Fruit fly (Drosophila melanogaster) whole organism, prepupa: ENCODE results near the gene CG1750.

ENCODE experiments used
- Blimp-1 ChIP-seq: fragments of 200-800 bp; sonication (Bioruptor generic); optimal IDR thresholded peaks from 3 replicates; lab custom pipeline; 2017; ENCODE audit warnings: missing biosample characterization, missing genetic modification characterization, mild to moderate bottlenecking, moderate library complexity, missing genetic modification reagents
- CG10631 ChIP-seq: fragments of 200-800 bp; sonication (Bioruptor generic); optimal IDR thresholded peaks from 2 replicates; lab custom pipeline; 2016; ENCODE audit warnings: missing biosample characterization, missing genetic modification characterization
- CG10669 ChIP-seq: fragments of 200-800 bp; sonication (Bioruptor generic); optimal IDR thresholded peaks from 3 replicates; lab custom pipeline; 2018; ENCODE audit warnings: missing biosample characterization, mild to moderate bottlenecking, missing genetic modification characterization, moderate library complexity
- CG11294 ChIP-seq: fragments of 200-800 bp; sonication (Bioruptor generic); IDR thresholded peaks from 2 replicates; pipeline ENCODE4 v1.3.6; 2022; ENCODE audit warnings: missing biosample characterization, missing genetic modification characterization
- CG15336 ChIP-seq: fragments of 200-800 bp; sonication (Bioruptor generic); IDR thresholded peaks from 2 replicates; pipeline ENCODE4 v1.3.6; 2022; ENCODE audit warnings: missing biosample characterization, missing genetic modification characterization
- CG1621 ChIP-seq: fragments of 200-800 bp; sonication (Bioruptor generic); optimal IDR thresholded peaks from 3 replicates; lab custom pipeline; 2018; ENCODE audit warnings: missing biosample characterization, mild to moderate bottlenecking, missing genetic modification characterization
- CG16779 ChIP-seq: fragments of 200-800 bp; sonication (Bioruptor generic); optimal IDR thresholded peaks from 3 replicates; lab custom pipeline; 2017; ENCODE audit warnings: missing biosample characterization, mild to moderate bottlenecking, missing genetic modification characterization
- CG3032 ChIP-seq: fragments of 200-800 bp; optimal IDR thresholded peaks from 2 replicates; lab custom pipeline; 2019; ENCODE audit warnings: missing biosample characterization, mild to moderate bottlenecking, missing genetic modification characterization, moderate library complexity
- CG31627 ChIP-seq: fragments of 200-800 bp; sonication (Bioruptor generic); optimal IDR thresholded peaks from 3 replicates; lab custom pipeline; 2016; ENCODE audit warnings: missing biosample characterization, missing genetic modification characterization
- CG32006 ChIP-seq: fragments of 200-800 bp; sonication (Bioruptor generic); optimal IDR thresholded peaks from 3 replicates; lab custom pipeline; 2017; ENCODE audit warnings: missing biosample characterization, mild to moderate bottlenecking, missing genetic modification characterization
- CG34406 ChIP-seq: fragments of 200-800 bp; sonication (Bioruptor generic); optimal IDR thresholded peaks from 3 replicates; lab custom pipeline; 2016; ENCODE audit warnings: missing biosample characterization, missing genetic modification characterization
- CG3919 ChIP-seq: fragments of 200-800 bp; sonication (Bioruptor generic); optimal IDR thresholded peaks from 3 replicates; lab custom pipeline; 2016; ENCODE audit warnings: missing biosample characterization, missing genetic modification characterization
- CG4318 ChIP-seq: fragments of 200-800 bp; sonication (Bioruptor generic); optimal IDR thresholded peaks from 3 replicates; lab custom pipeline; 2017; ENCODE audit warnings: missing biosample characterization, mild to moderate bottlenecking, missing genetic modification characterization
- CG6163 ChIP-seq: fragments of 200-800 bp; sonication (Bioruptor generic); IDR thresholded peaks from 3 replicates; pipeline ENCODE4 v1.3.6; 2022; ENCODE audit warnings: missing biosample characterization, missing genetic modification characterization
- CG6276 ChIP-seq: fragments of 200-800 bp; sonication (Bioruptor generic); optimal IDR thresholded peaks from 2 replicates; lab custom pipeline; 2017; ENCODE audit warnings: missing biosample characterization, mild to moderate bottlenecking, missing genetic modification characterization
- CG6792 ChIP-seq: fragments of 200-800 bp; sonication (Bioruptor generic); optimal IDR thresholded peaks from 3 replicates; lab custom pipeline; 2016; ENCODE audit warnings: missing biosample characterization, missing genetic modification characterization
- CG6808 ChIP-seq: fragments of 200-800 bp; sonication (Bioruptor generic); optimal IDR thresholded peaks from 3 replicates; lab custom pipeline; 2017; ENCODE audit warnings: missing biosample characterization, missing genetic modification characterization, mild to moderate bottlenecking, moderate library complexity, missing genetic modification reagents
- CG7368 ChIP-seq: fragments of 200-800 bp; sonication (Bioruptor generic); optimal IDR thresholded peaks from 3 replicates; lab custom pipeline; 2016; ENCODE audit warnings: missing biosample characterization, missing genetic modification characterization
- CG8119 ChIP-seq: fragments of 200-800 bp; sonication (Bioruptor generic); IDR thresholded peaks from 3 replicates; pipeline ENCODE4 v1.3.6; 2022; ENCODE audit warnings: missing biosample characterization, missing genetic modification characterization
- CG9139 ChIP-seq: fragments of 200-800 bp; sonication (Bioruptor generic); optimal IDR thresholded peaks from 3 replicates; lab custom pipeline; 2017; ENCODE audit warnings: missing biosample characterization, mild to moderate bottlenecking, missing genetic modification characterization
- Eip78C ChIP-seq: fragments of 200-800 bp; sonication (Bioruptor generic); peaks from one replicate; lab custom pipeline; 2016; ENCODE audit warnings: missing biosample characterization, missing genetic modification characterization
- Eip93F ChIP-seq: fragments of 200-800 bp; sonication (Bioruptor generic); optimal IDR thresholded peaks from 2 replicates; lab custom pipeline; 2016; ENCODE audit warnings: missing biosample characterization, mild to moderate bottlenecking, missing genetic modification characterization
- Ets21C ChIP-seq: fragments of 200-800 bp; sonication (Bioruptor generic); optimal IDR thresholded peaks from 3 replicates; lab custom pipeline; 2016; ENCODE audit warnings: missing biosample characterization, missing genetic modification characterization
- Hr39 ChIP-seq: fragments of 200-800 bp; sonication (Bioruptor generic); optimal IDR thresholded peaks from 2 replicates; lab custom pipeline; 2016; ENCODE audit warnings: missing biosample characterization, missing genetic modification characterization
- Hr4 ChIP-seq: fragments of 200-800 bp; sonication (Bioruptor generic); optimal IDR thresholded peaks from 3 replicates; lab custom pipeline; 2016; ENCODE audit warnings: missing biosample characterization, missing genetic modification characterization
- Met ChIP-seq: fragments of 200-800 bp; sonication (Bioruptor generic); optimal IDR thresholded peaks from 3 replicates; lab custom pipeline; 2016; ENCODE audit warnings: missing biosample characterization, missing genetic modification characterization
- OdsH ChIP-seq: fragments of 200-800 bp; sonication (Bioruptor generic); optimal IDR thresholded peaks from 3 replicates; lab custom pipeline; 2016; ENCODE audit warnings: missing biosample characterization, missing genetic modification characterization
- Smox ChIP-seq: fragments of 200-800 bp; sonication (Bioruptor generic); optimal IDR thresholded peaks from 3 replicates; lab custom pipeline; 2016; ENCODE audit warnings: missing biosample characterization, missing genetic modification characterization
- Sox15 ChIP-seq: fragments of 200-800 bp; sonication (Bioruptor generic); optimal IDR thresholded peaks from 3 replicates; lab custom pipeline; 2016; ENCODE audit warnings: missing biosample characterization, missing genetic modification characterization
- achi ChIP-seq: fragments of 200-800 bp; sonication (Bioruptor generic); optimal IDR thresholded peaks from 3 replicates; lab custom pipeline; 2016; ENCODE audit warnings: missing biosample characterization, missing genetic modification characterization
- acj6 ChIP-seq: fragments of 200-800 bp; sonication (Bioruptor generic); optimal IDR thresholded peaks from 3 replicates; lab custom pipeline; 2016; ENCODE audit warnings: missing biosample characterization, missing genetic modification characterization
- cyc ChIP-seq: fragments of 200-800 bp; sonication (Bioruptor generic); optimal IDR thresholded peaks from 3 replicates; lab custom pipeline; 2016; ENCODE audit warnings: missing biosample characterization, missing genetic modification characterization
- dac ChIP-seq: fragments of 200-800 bp; sonication (Bioruptor generic); optimal IDR thresholded peaks from 2 replicates; lab custom pipeline; 2017; ENCODE audit warnings: missing biosample characterization, mild to moderate bottlenecking, missing genetic modification characterization
- dsx ChIP-seq: fragments of 200-800 bp; optimal IDR thresholded peaks from 3 replicates; lab custom pipeline; 2019; ENCODE audit warnings: missing biosample characterization, mild to moderate bottlenecking, missing genetic modification characterization, moderate library complexity; ENCODE audit not compliant: poor library complexity, severe bottlenecking
- eg ChIP-seq: fragments of 200-800 bp; sonication (Bioruptor generic); IDR thresholded peaks from 3 replicates; pipeline ENCODE4 v1.3.6; 2022; ENCODE audit warnings: missing biosample characterization, missing genetic modification characterization
- esn ChIP-seq: fragments of 200-800 bp; sonication (Bioruptor generic); optimal IDR thresholded peaks from 2 replicates; lab custom pipeline; 2016; ENCODE audit warnings: missing biosample characterization, mild to moderate bottlenecking, missing genetic modification characterization, moderate library complexity
- lz ChIP-seq: fragments of 200-800 bp; sonication (Bioruptor generic); optimal IDR thresholded peaks from 3 replicates; lab custom pipeline; 2016; ENCODE audit warnings: missing biosample characterization, missing genetic modification characterization
- pdm3 ChIP-seq: fragments of 200-800 bp; sonication (Bioruptor generic); optimal IDR thresholded peaks from 3 replicates; lab custom pipeline; 2016; ENCODE audit warnings: missing biosample characterization, missing genetic modification characterization
- salr ChIP-seq, 2 experiments: fragments of 200-800 bp; sonication (Bioruptor generic); optimal IDR thresholded peaks; 3 replicates each; lab custom pipeline; 2016 to 2018; ENCODE audit warnings: missing biosample characterization in 2 of 2, missing genetic modification characterization in 2 of 2, mild to moderate bottlenecking in 1 of 2
- spab ChIP-seq: fragments of 200-800 bp; sonication (Bioruptor generic); optimal IDR thresholded peaks from 2 replicates; lab custom pipeline; 2017; ENCODE audit warnings: missing biosample characterization, mild to moderate bottlenecking, missing genetic modification characterization, missing genetic modification reagents
- ss ChIP-seq, 2 experiments: fragments of 200-800 bp; sonication (Bioruptor generic); optimal IDR thresholded peaks; 2 replicates in 1 of 2; 3 replicates in 1 of 2; lab custom pipeline; 2017 to 2018; ENCODE audit warnings: mild to moderate bottlenecking in 2 of 2, missing biosample characterization in 2 of 2, missing genetic modification characterization in 2 of 2, moderate library complexity in 1 of 2
- svp ChIP-seq: fragments of 200-800 bp; sonication (Bioruptor generic); peaks from one replicate; lab custom pipeline; 2016; ENCODE audit warnings: missing biosample characterization, missing genetic modification characterization
- topi ChIP-seq: fragments of 200-800 bp; sonication (Bioruptor generic); optimal IDR thresholded peaks from 3 replicates; lab custom pipeline; 2016; ENCODE audit warnings: missing biosample characterization, missing genetic modification characterization
- vri ChIP-seq: fragments of 200-800 bp; sonication (Bioruptor generic); optimal IDR thresholded peaks from 3 replicates; lab custom pipeline; 2016; ENCODE audit warnings: missing biosample characterization, mild to moderate bottlenecking, missing genetic modification characterization

CG1750 gene

DNA sequence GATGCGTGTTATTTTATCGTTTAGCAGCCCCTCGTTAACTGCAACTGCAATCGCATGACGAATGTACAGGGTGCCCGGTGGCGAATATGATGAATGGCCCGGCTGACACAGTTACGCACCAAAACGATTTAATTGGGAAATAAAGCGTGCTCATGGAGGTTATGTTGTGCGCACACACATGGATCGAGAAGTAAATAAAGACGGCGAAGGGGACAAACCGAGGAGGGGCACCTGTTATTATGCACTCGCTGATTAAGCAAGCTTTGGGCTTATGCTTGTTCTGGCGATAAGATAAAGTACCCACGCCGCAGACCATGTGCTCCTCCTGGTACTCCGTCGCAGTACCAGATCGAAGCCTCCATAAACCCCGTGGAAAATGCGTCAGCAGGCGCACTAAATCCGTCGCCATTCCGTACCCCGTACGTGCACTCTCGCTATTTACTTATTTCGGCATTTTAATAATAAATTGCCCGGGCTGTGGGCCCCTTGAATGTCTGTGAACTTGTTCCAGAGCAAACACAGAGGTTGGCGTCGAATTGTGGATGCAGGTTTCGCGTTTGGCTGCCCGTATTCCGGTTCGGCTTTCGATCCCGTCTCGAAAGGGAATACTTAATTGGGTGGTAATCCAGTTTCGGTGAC, 29.5 kb downstream of the CG1750 start (continued):
- TF ChIP-seq CG11294 (GFP tag; lab: Robert Waterston, UW) (no peak; the same call in 1 of the 2 replicates), Sox15 (peak; percentile 50), vri (GFP tag; lab: Kevin White, UChicago) (peak; percentile 94), salr (GFP tag; optimal IDR thresholded peaks at IDR 0.05; lab: Kevin White, UChicago) (no peak), dsx (GFP tag; lab: Kevin White, UChicago) (no peak), ss (GFP tag; optimal IDR thresholded peaks at IDR 0.05; lab: Kevin White, UChicago) (no peak), CG6276 (GFP tag; lab: Kevin White, UChicago) (no peak), topi (GFP tag; lab: Kevin White, UChicago) (peak; percentile 72), CG34406 (GFP tag; lab: Kevin White, UChicago) (peak; percentile 84), Hr39 (GFP tag; lab: Kevin White, UChicago) (peak; percentile 68), Smox (GFP tag; lab: Kevin White, UChicago) (peak; percentile 77), lz (GFP tag; lab: Kevin White, UChicago) (peak; percentile 80), CG8119 (peak; percentile 67; the same call in 2 of the 3 replicates), CG15336 (GFP tag; lab: Robert Waterston, UW) (peak; percentile 70), Ets21C (GFP tag; lab: Kevin White, UChicago) (peak; percentile 58), spab (GFP tag; lab: Kevin White, UChicago) (no peak), CG32006 (GFP tag; lab: Kevin White, UChicago) (no peak), eg (GFP tag; lab: Robert Waterston, UW) (peak; percentile 73; the same call in 2 of the 3 replicates), CG1621 (tag; lab: Kevin White, UChicago) (no peak), esn (GFP tag; lab: Kevin White, UChicago) (peak; percentile 83), pdm3 (GFP tag; lab: Kevin White, UChicago) (no peak), acj6 (GFP tag; lab: Kevin White, UChicago) (peak; percentile 55), CG3919 (GFP tag; lab: Kevin White, UChicago) (no peak), Hr4 (peak; percentile 45), CG9139 (GFP tag; lab: Kevin White, UChicago) (no peak), CG3032 (tag; lab: Kevin White, UChicago) (no peak), dac (GFP tag; lab: Kevin White, UChicago) (no peak), CG16779 (tag; lab: Kevin White, UChicago) (no peak), Blimp-1 (GFP tag; lab: Kevin White, UChicago) (peak; percentile 24), achi (GFP tag; lab: Kevin White, UChicago) (no peak), CG7368 (GFP tag; lab: Kevin White, UChicago) (peak; percentile 60), CG4318 (GFP tag; lab: Kevin White, UChicago) (no peak), cyc (GFP tag; lab: Kevin White, UChicago) (peak; percentile 59), CG6808 (no peak), Eip93F (GFP tag; lab: Kevin White, UChicago) (peak; percentile 68), CG10669 (GFP tag; lab: Kevin White, UChicago) (no peak)
- TF ChIP-seq, all 60 proteins: peak for 36

DNA sequence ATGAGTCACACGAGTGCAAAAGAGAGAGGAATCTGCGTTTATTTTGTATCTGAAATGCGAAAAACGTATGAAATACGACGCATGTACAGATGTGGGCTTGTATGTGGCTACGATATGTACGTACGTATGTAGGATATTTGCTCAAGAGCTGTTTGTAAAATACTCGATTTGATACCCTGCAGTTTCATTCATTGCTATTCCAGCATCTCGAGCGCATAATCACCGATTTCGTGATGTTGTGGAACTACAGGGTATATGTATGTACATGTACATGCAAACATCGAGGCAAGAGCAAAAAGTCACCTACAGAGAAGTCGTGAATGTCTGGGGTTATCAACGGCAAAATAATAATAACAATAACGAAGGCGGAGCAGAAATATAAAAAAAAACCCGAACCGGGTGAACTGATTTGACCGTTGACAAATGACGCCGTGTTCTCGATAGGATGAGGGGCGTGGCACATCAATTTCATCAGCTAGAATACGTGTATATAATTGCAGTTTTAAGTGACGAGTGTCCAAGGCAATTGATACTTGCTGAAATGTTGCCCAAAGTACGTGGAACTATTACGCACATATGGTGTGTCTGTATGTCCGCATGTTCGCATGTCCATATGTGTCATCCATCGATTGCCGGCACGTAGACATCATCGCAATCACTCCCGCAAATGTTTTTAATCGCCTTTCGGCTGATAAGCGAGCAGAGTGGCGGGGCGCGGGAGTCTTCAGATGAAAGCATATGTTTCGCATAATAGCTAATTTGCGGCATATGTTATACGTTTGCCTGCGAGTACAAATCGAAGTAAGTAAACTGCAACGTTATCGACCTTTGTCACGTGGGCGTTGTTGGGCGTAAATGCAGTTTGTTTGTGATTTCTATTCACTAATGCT, 30.5 kb downstream of the CG1750 start:
- TF ChIP-seq dsx (GFP tag; lab: Kevin White, UChicago) (no peak), CG8119 (no peak), svp (GFP tag; lab: Kevin White, UChicago) (peak; percentile 98), OdsH (no peak), CG3919 (GFP tag; lab: Kevin White, UChicago) (no peak), spab (GFP tag; lab: Kevin White, UChicago) (no peak), cyc (GFP tag; lab: Kevin White, UChicago) (no peak), CG10631 (GFP tag; lab: Kevin White, UChicago) (no peak), CG6163 (GFP tag; lab: Robert Waterston, UW) (0 out of 3 replicates have a peak, but pooled peaks have one; percentile 33), Eip78C (peak; percentile 46), CG10669 (GFP tag; lab: Kevin White, UChicago) (no peak), Hr39 (GFP tag; lab: Kevin White, UChicago) (no peak), CG6792 (GFP tag; lab: Kevin White, UChicago) (no peak), Smox (GFP tag; lab: Kevin White, UChicago) (no peak), Met (GFP tag; lab: Kevin White, UChicago) (no peak), CG9139 (GFP tag; lab: Kevin White, UChicago) (no peak), CG16779 (tag; lab: Kevin White, UChicago) (no peak), CG31627 (no peak)
